Worm (Caenorhabditis elegans) whole organism, late embryonic: ENCODE measurements around the gene Y49F6C.6.

ENCODE experiments used
- F13H6.1 ChIP-seq: sonication (generic microtip); optimal IDR thresholded peaks from 2 replicates; lab custom pipeline; 2016; ENCODE audit warnings: missing genetic modification characterization, missing compliant biosample characterization
- ama-1 ChIP-seq: fragments of 150-350 bp; optimal IDR thresholded peaks from 2 replicates; lab custom pipeline; 2014
- ceh-22 ChIP-seq: sonication (generic microtip); optimal IDR thresholded peaks from 2 replicates; lab custom pipeline; 2017; ENCODE audit warnings: missing biosample characterization, missing genetic modification characterization
- dmd-4 ChIP-seq: sonication (generic microtip); optimal IDR thresholded peaks from 2 replicates; lab custom pipeline; 2016; ENCODE audit warnings: borderline replicate concordance, missing genetic modification characterization, missing compliant biosample characterization
- dve-1 ChIP-seq: sonication (generic microtip); optimal IDR thresholded peaks from 2 replicates; lab custom pipeline; 2017; ENCODE audit warnings: antibody characterized with exemption, mild to moderate bottlenecking, missing genetic modification characterization, missing compliant biosample characterization
- fkh-10 ChIP-seq: fragments of 150-350 bp; optimal IDR thresholded peaks from 2 replicates; lab custom pipeline; 2014; ENCODE audit warnings: missing biosample characterization, missing genetic modification reagents, missing genetic modification characterization
- hlh-15 ChIP-seq: sonication (generic microtip); optimal IDR thresholded peaks from 2 replicates; lab custom pipeline; 2016; ENCODE audit warnings: missing genetic modification characterization, missing compliant biosample characterization
- hlh-8 ChIP-seq: sonication (generic microtip); optimal IDR thresholded peaks from 2 replicates; lab custom pipeline; 2016; ENCODE audit warnings: missing genotype, missing genetic modification characterization, missing compliant biosample characterization
- pag-3 ChIP-seq: sonication (generic microtip); optimal IDR thresholded peaks from 2 replicates; lab custom pipeline; 2016; ENCODE audit warnings: missing compliant biosample characterization, missing genetic modification characterization, borderline replicate concordance
- rnt-1 ChIP-seq: sonication (generic microtip); optimal IDR thresholded peaks from 2 replicates; lab custom pipeline; 2016; ENCODE audit warnings: missing genetic modification characterization, missing compliant biosample characterization

- TF ChIP-seq dve-1 (tag; lab: Kevin White, UChicago), result no peak
- TF ChIP-seq dmd-4 (tag; lab: Kevin White, UChicago), result no peak
- TF ChIP-seq rnt-1 (tag; lab: Kevin White, UChicago), result no peak
- no peak for TF ChIP-seq fkh-10
- TF ChIP-seq pag-3 (tag; lab: Kevin White, UChicago), result no peak
- TF ChIP-seq ceh-22 (tag; lab: Kevin White, UChicago), result no peak
- no peak for TF ChIP-seq hlh-8 (tag; lab: Kevin White, UChicago)
- TF ChIP-seq hlh-15, result no peak
- TF ChIP-seq ama-1 (lab: Kevin White, UChicago), result no peak
- TF ChIP-seq F13H6.1, result no peak
Observed at ce11 chrII:3399212-3399611, 32.2 kb upstream of the Y49F6C.6 start, which contains the start of gene nep-9.
